Fruit fly (Drosophila melanogaster): ENCODE results near the gene Eig71Ef.

- TF ChIP-seq CG43689 (GFP tag; IDR thresholded peaks at IDR 0.05): no peak
- TF ChIP-seq NK7.1 (GFP tag; optimal IDR thresholded peaks at IDR 0.05): no peak
These were observed 20.5 kb upstream of the Eig71Ef start for dm6 chr3L:15677662-15678061.

Measured in whole organism, embryonic.